Worm (Caenorhabditis elegans) whole organism, early embryonic: ENCODE measurements around the gene Y73F8A.36.

Experiments used
- B0310.2 ChIP-seq: sonication (generic microtip); optimal IDR thresholded peaks from 2 replicates; lab custom pipeline; 2016; ENCODE audit warnings: mild to moderate bottlenecking, missing genetic modification characterization, missing compliant biosample characterization
- F13C5.2 ChIP-seq: sonication (generic microtip); optimal IDR thresholded peaks from 2 replicates; lab custom pipeline; 2017; ENCODE audit warnings: mild to moderate bottlenecking, missing genetic modification characterization, inconsistent platforms, missing compliant biosample characterization
- aly-1 ChIP-seq: sonication (generic microtip); optimal IDR thresholded peaks from 2 replicates; lab custom pipeline; 2016; ENCODE audit warnings: missing genetic modification characterization, missing compliant biosample characterization
- ama-1 ChIP-seq: fragments of 150-350 bp; optimal IDR thresholded peaks from 2 replicates; lab custom pipeline; 2014
- ceh-13 ChIP-seq: fragments of 200-800 bp; sonication (Bioruptor generic); optimal IDR thresholded peaks from 2 replicates; lab custom pipeline; 2018; ENCODE audit warnings: mild to moderate bottlenecking, missing genetic modification characterization, missing compliant biosample characterization
- ceh-36 ChIP-seq: sonication (generic microtip); optimal IDR thresholded peaks from 2 replicates; lab custom pipeline; 2016; ENCODE audit warnings: missing genetic modification characterization, inconsistent platforms, missing compliant biosample characterization
- ets-7 ChIP-seq: sonication (generic microtip); optimal IDR thresholded peaks from 2 replicates; lab custom pipeline; 2016; ENCODE audit warnings: missing genotype, missing genetic modification characterization, missing compliant biosample characterization
- flt-1 ChIP-seq: fragments of 200-800 bp; sonication (Bioruptor generic); IDR thresholded peaks from 2 replicates; pipeline ENCODE4 v1.3.6; 2022; ENCODE audit warnings: missing genetic modification characterization, missing compliant biosample characterization
- hmbx-1 ChIP-seq: sonication (generic microtip); optimal IDR thresholded peaks from 2 replicates; lab custom pipeline; 2016; ENCODE audit warnings: mild to moderate bottlenecking, missing genetic modification characterization, missing compliant biosample characterization
- hmg-4 ChIP-seq: fragments of 200-800 bp; sonication (Bioruptor generic); optimal IDR thresholded peaks from 2 replicates; lab custom pipeline; 2018; ENCODE audit warnings: mild to moderate bottlenecking, missing genetic modification characterization, missing compliant biosample characterization
- hnd-1 ChIP-seq: sonication (generic microtip); optimal IDR thresholded peaks from 2 replicates; lab custom pipeline; 2016; ENCODE audit warnings: missing genetic modification characterization, missing compliant biosample characterization
- pes-1 ChIP-seq: fragments of 200-800 bp; sonication (Bioruptor generic); IDR thresholded peaks from 2 replicates; pipeline ENCODE4 v1.3.6; 2022; ENCODE audit warnings: missing genetic modification reagents, missing genetic modification characterization, missing compliant biosample characterization
- scrt-1 ChIP-seq: fragments of 200-800 bp; sonication (Bioruptor generic); IDR thresholded peaks from 2 replicates; pipeline ENCODE4 v1.3.6; 2022; ENCODE audit warnings: missing genetic modification characterization, missing compliant biosample characterization
- sea-1 ChIP-seq: fragments of 200-800 bp; sonication (Bioruptor generic); conservative IDR thresholded peaks from 2 replicates; pipeline ENCODE4 v1.3.6; 2022; ENCODE audit warnings: missing genetic modification characterization, missing compliant biosample characterization
- tbx-11 ChIP-seq: fragments of 200-800 bp; sonication (Bioruptor generic); IDR thresholded peaks from 2 replicates; pipeline ENCODE4 v1.3.6; 2022; ENCODE audit warnings: missing genetic modification characterization, missing compliant biosample characterization
- tbx-37 ChIP-seq: fragments of 200-800 bp; sonication (Bioruptor generic); conservative IDR thresholded peaks from 2 replicates; pipeline ENCODE4 v1.3.6; 2022; ENCODE audit warnings: missing genetic modification reagents, missing genetic modification characterization, missing compliant biosample characterization
- tra-4 ChIP-seq: sonication (generic microtip); optimal IDR thresholded peaks from 2 replicates; lab custom pipeline; 2017; ENCODE audit warnings: missing genetic modification characterization, missing compliant biosample characterization

The Y73F8A.36 gene

DNA sequence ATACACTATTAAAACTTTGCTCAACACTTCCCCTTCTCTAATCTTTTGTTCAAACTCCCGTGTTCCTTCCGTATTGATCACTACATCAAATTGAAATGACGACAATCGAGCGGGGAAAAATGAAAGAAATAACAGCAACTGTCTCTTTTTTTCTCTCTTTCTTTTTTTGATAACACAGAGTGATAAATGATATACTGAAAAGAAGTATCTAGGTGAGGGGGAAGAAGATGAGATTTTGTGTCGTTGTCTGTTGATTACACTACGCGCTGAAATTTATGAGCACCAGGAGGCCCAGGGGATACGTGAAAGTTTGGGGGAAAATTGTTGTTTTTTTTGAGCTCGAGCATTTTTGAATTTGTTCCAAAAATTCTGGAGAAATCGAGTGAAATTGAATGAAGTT, 28.3 kb downstream of the Y73F8A.36 start:
- TF ChIP-seq sea-1 (GFP tag; lab: Robert Waterston, UW) (no peak), ama-1 (lab: Kevin White, UChicago) (no peak), tbx-37 (GFP tag; lab: Robert Waterston, UW) (no peak), hmg-4 (GFP tag; lab: Kevin White, UChicago) (no peak), flt-1 (GFP tag; lab: Robert Waterston, UW) (no peak), aly-1 (tag; lab: Kevin White, UChicago) (no peak), ceh-36 (tag; lab: Kevin White, UChicago) (no peak), scrt-1 (GFP tag; lab: Robert Waterston, UW) (no peak), ets-7 (tag; lab: Kevin White, UChicago) (no peak), hnd-1 (tag; lab: Kevin White, UChicago) (no peak), tbx-11 (no peak), pes-1 (GFP tag; lab: Robert Waterston, UW) (no peak), hmbx-1 (tag; lab: Kevin White, UChicago) (no peak), B0310.2 (tag; lab: Kevin White, UChicago) (no peak), ceh-13 (no peak), tra-4 (tag; lab: Kevin White, UChicago) (no peak), F13C5.2 (no peak)

DNA sequence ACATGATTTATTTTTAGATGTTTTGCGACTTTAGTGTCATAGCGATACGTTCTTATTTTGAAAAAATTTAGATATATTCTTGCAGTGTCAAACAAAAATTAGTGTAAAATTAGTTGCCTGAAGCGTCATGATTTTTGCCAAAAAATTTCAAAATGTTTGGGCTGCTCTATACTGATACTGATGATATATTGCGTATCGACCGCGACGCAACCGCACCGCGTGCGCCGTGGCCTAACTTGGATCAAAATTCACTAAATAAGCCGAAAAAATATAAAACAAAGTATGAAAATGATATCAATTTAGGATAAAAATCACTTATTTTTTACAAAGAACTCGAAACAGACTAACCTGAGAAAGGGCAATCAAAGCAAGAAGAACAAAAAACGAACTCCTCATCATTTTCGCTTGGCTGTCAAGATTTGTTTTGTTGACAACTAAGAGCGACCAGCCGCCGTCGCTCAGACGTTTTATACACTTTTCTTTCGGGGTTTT, 29.7 kb downstream of the Y73F8A.36 start, which contains the start of gene ccg-1:
ccg-1 (minus strand) TSS at position 442 of the 492 bp plus-strand sequence.
- TF ChIP-seq hnd-1 (tag; lab: Kevin White, UChicago), result no peak
- TF ChIP-seq flt-1 (GFP tag; lab: Robert Waterston, UW), result no peak
- TF ChIP-seq tbx-11, result no peak
- no peak for TF ChIP-seq hmg-4 (GFP tag; lab: Kevin White, UChicago)
- TF ChIP-seq tra-4 (tag; lab: Kevin White, UChicago), result no peak
- TF ChIP-seq scrt-1 (GFP tag; lab: Robert Waterston, UW), result no peak
- TF ChIP-seq ets-7 (tag; lab: Kevin White, UChicago), result no peak
- no peak for TF ChIP-seq hmbx-1 (tag; lab: Kevin White, UChicago)
- no peak for TF ChIP-seq ama-1 (lab: Kevin White, UChicago)
- TF ChIP-seq sea-1 (GFP tag; lab: Robert Waterston, UW), result no peak
- no peak for TF ChIP-seq aly-1 (tag; lab: Kevin White, UChicago)
- TF ChIP-seq ceh-13, result no peak

DNA sequence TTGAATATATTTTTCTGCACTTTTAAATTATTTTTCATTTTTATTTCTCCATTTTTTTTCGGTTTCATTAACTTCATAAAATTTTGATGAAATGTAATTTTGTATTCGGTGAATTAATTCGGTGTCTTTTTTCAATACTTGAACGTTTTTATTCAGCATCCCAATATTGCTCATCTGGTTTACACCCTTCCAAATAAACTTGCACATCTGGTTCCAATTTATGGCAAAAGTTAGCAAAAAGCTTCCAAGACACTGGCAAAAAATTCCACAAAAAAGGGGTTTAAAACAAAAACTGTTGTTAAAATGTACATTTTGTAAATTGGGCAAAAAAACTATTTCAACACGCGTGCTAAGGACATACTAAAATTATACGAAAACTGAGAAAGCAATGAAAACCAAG, 34.5 kb downstream of the Y73F8A.36 start:
- no peak for TF ChIP-seq hnd-1 (tag; lab: Kevin White, UChicago)
- no peak for TF ChIP-seq ceh-13
- no peak for TF ChIP-seq F13C5.2

DNA sequence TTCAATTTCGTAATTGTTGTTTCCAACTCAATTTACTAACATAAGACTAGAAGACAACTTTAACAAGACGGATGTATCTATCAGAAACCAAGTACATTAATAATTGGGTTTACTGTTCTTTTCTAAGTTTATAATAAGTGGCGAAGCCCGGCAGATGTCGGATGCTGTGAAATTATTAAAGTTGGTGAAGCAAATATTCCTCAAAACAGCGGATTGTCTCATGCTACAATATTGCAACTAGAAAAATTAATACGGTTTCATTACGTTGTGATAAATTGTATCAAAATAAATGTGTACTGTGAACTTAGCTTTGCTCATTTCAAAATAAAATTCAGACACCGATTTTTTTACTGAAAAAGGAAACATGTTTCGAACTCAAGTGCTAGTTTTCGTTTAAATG, 37.9 kb downstream of the Y73F8A.36 start:
- no peak for TF ChIP-seq hmbx-1 (tag; lab: Kevin White, UChicago)
- no peak for TF ChIP-seq F13C5.2
- no peak for TF ChIP-seq ets-7 (tag; lab: Kevin White, UChicago)
- TF ChIP-seq sea-1 (GFP tag; lab: Robert Waterston, UW), result no peak
- no peak for TF ChIP-seq hnd-1 (tag; lab: Kevin White, UChicago)
- no peak for TF ChIP-seq flt-1 (GFP tag; lab: Robert Waterston, UW)
- no peak for TF ChIP-seq hmg-4 (GFP tag; lab: Kevin White, UChicago)
- no peak for TF ChIP-seq tbx-37 (GFP tag; lab: Robert Waterston, UW)
- TF ChIP-seq pes-1 (GFP tag; lab: Robert Waterston, UW), result no peak
- TF ChIP-seq B0310.2 (tag; lab: Kevin White, UChicago), result no peak
- TF ChIP-seq ama-1 (lab: Kevin White, UChicago), result no peak
- no peak for TF ChIP-seq ceh-13
- no peak for TF ChIP-seq scrt-1 (GFP tag; lab: Robert Waterston, UW)
- TF ChIP-seq ceh-36 (tag; lab: Kevin White, UChicago), result no peak

DNA sequence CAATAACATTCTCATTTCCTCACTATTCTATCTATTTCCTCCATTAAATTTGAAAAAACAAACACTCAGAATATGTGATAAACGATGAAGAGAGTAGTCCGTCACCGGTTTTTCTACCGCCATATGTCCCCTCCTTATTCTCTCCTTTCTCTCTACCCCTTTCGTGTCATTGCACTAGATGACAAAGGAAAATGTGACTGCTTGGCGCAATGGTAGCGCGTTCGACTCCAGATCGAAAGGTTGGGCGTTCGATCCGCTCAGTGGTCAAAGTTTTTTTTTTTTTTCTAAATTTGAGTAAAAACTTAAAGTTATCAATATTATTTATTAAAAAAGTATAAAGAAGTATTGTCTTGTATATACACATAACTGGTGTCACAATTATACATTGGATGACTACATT, 43.8 kb downstream of the Y73F8A.36 start:
- TF ChIP-seq aly-1 (tag; lab: Kevin White, UChicago) (no peak), hmbx-1 (tag; lab: Kevin White, UChicago) (no peak), ceh-36 (tag; lab: Kevin White, UChicago) (no peak), hnd-1 (tag; lab: Kevin White, UChicago) (peak; percentile 54), tbx-37 (GFP tag; lab: Robert Waterston, UW) (peak; percentile 84), B0310.2 (tag; lab: Kevin White, UChicago) (no peak), scrt-1 (GFP tag; lab: Robert Waterston, UW) (peak; percentile 84), sea-1 (GFP tag; lab: Robert Waterston, UW) (peak; percentile 78), F13C5.2 (no peak), pes-1 (GFP tag; lab: Robert Waterston, UW) (peak; percentile 87), tbx-11 (peak; percentile 84), ets-7 (tag; lab: Kevin White, UChicago) (no peak), ceh-13 (peak; percentile 39), tra-4 (tag; lab: Kevin White, UChicago) (no peak), flt-1 (GFP tag; lab: Robert Waterston, UW) (peak; percentile 85), hmg-4 (GFP tag; lab: Kevin White, UChicago) (no peak), ama-1 (lab: Kevin White, UChicago) (no peak)

DNA sequence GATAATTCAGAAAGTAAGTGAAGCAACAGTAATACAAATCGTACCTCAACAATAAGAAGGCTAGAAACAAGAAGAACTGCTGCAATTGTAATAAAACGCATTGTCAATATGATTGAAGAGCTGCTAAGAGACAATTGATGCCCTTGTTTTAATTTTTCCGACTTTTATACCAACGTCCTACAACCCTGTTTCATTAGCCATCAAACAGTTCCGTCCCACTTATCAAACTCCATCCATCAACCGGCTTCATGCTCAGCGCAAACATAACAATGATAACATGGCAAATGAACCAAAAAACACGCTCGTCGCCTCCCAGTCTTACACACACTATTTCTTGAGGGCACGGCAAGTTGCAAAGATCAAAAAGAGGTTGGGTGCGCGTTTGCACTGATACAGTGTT, 45.4 kb downstream of the Y73F8A.36 start, which contains the start of gene pqn-90:
pqn-90 (minus strand) TSS at position 101 of the 400 bp plus-strand sequence.
- no peak for TF ChIP-seq scrt-1 (GFP tag; lab: Robert Waterston, UW)

DNA sequence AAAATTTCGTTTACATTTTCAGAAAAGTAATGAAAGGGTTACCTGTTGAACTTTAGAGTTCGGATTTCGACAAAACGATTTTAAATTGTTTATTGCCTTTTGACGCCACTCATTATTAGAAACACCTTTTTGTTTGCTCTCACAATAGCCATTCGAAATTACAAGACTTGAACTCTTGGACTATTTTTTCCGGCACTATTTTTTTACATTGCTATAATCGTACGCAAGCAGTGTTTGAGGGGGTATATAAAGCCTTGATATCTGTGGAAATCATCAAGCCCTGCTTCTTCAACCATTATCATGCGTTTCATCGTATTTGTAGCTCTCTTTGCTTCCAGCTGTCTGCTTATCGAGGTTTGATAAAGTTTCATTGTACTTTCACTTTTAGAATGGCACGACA, 45.9 kb downstream of the Y73F8A.36 start, which contains the start of gene pqn-91:
pqn-91 (plus strand) TSS at position 301 of the 400 bp plus-strand sequence.
- no peak for TF ChIP-seq B0310.2 (tag; lab: Kevin White, UChicago)
- TF ChIP-seq ets-7 (tag; lab: Kevin White, UChicago), result no peak
- no peak for TF ChIP-seq tbx-11
- no peak for TF ChIP-seq hnd-1 (tag; lab: Kevin White, UChicago)
- no peak for TF ChIP-seq aly-1 (tag; lab: Kevin White, UChicago)
- TF ChIP-seq scrt-1 (GFP tag; lab: Robert Waterston, UW), result no peak
- TF ChIP-seq ama-1 (lab: Kevin White, UChicago), result no peak
- TF ChIP-seq tbx-37 (GFP tag; lab: Robert Waterston, UW), result no peak
